Worm (Caenorhabditis elegans): ENCODE results near the gene nrx-1.

nrx-1 gene

ce11 chrV:10871457-10871861, 46.6 kb downstream of the nrx-1 start (continued):
- TF ChIP-seq hlh-26 (GFP tag; conservative IDR thresholded peaks at IDR 0.05) (no peak), rpc-1 (optimal IDR thresholded peaks at IDR 0.05) (no peak), rpc-1 (tag; optimal IDR thresholded peaks at IDR 0.05) (no peak), nhr-120 (GFP tag; IDR thresholded peaks at IDR 0.05) (no peak), rec-8 (tag; optimal IDR thresholded peaks at IDR 0.05) (no peak), attf-5 (GFP tag; optimal IDR thresholded peaks at IDR 0.05) (peak; percentile 76), cebp-1 (GFP tag; IDR thresholded peaks at IDR 0.05) (no peak), cebp-1 (tag; optimal IDR thresholded peaks at IDR 0.05) (peak; percentile 80), lin-40 (tag; optimal IDR thresholded peaks at IDR 0.05) (peak; percentile 74), ccch-3 (GFP tag; optimal IDR thresholded peaks at IDR 0.05) (no peak), pbrm-1 (GFP tag; IDR thresholded peaks at IDR 0.05) (no peak), repo-1 (tag; optimal IDR thresholded peaks at IDR 0.05) (peak; percentile 12), T26A5.8 (tag; optimal IDR thresholded peaks at IDR 0.05) (no peak), let-526 (GFP tag; IDR thresholded peaks at IDR 0.05) (no peak), egl-44 (GFP tag; IDR thresholded peaks at IDR 0.05) (no peak), F22D6.2 (tag; optimal IDR thresholded peaks at IDR 0.05) (no peak), bed-1 (GFP tag; IDR thresholded peaks at IDR 0.05) (no peak), ztf-25 (GFP tag; IDR thresholded peaks at IDR 0.05) (no peak), F10E7.11 (tag; optimal IDR thresholded peaks at IDR 0.05) (no peak), lsy-27 (tag; optimal IDR thresholded peaks at IDR 0.05; ENCODE audit: borderline replicate concordance, insufficient read depth) (no peak), Y95B8A.8 (GFP tag; IDR thresholded peaks at IDR 0.05) (no peak), ceh-91 (GFP tag; IDR thresholded peaks at IDR 0.05) (no peak), mel-28 (tag; optimal IDR thresholded peaks at IDR 0.05; ENCODE audit: borderline replicate concordance) (no peak), tbp1 (GFP tag; optimal IDR thresholded peaks at IDR 0.05) (peak; percentile 3), K11D2.4 (GFP tag; IDR thresholded peaks at IDR 0.05) (peak; percentile 51; the same call in 1 of the 2 replicates), dpl-1 (GFP tag; optimal IDR thresholded peaks at IDR 0.05) (no peak), athp-1 (tag; optimal IDR thresholded peaks at IDR 0.05) (no peak), ceh-79 (tag; optimal IDR thresholded peaks at IDR 0.05) (no peak), gei-17 (GFP tag; optimal IDR thresholded peaks at IDR 0.05) (no peak), efl-1 (GFP tag; optimal IDR thresholded peaks at IDR 0.05) (no peak), hmg-1.2 (GFP tag; IDR thresholded peaks at IDR 0.05) (peak; percentile 69; the same call in 1 of the 2 replicates), Y56A3A.18 (GFP tag; IDR thresholded peaks at IDR 0.05) (no peak), K12H6.12 (tag; optimal IDR thresholded peaks at IDR 0.05) (peak; percentile 93), bed-2 (GFP tag; IDR thresholded peaks at IDR 0.05) (peak; percentile 48; the same call in 1 of the 2 replicates), tlf-1 (GFP tag; optimal IDR thresholded peaks at IDR 0.05) (no peak), F52B5.7 (tag; optimal IDR thresholded peaks at IDR 0.05) (no peak), lag-1 (GFP tag; IDR thresholded peaks at IDR 0.05) (no peak), nhr-179 (tag; optimal IDR thresholded peaks at IDR 0.05) (no peak), B0261.1 (tag; optimal IDR thresholded peaks at IDR 0.05) (no peak), madf-3 (GFP tag; IDR thresholded peaks at IDR 0.05) (no peak), unc-62 (GFP tag; optimal IDR thresholded peaks at IDR 0.05) (no peak), egrh-3 (GFP tag; IDR thresholded peaks at IDR 0.05) (no peak), him-1 (tag; optimal IDR thresholded peaks at IDR 0.05) (no peak), C17E4.6 (GFP tag; IDR thresholded peaks at IDR 0.05) (no peak), let-607 (tag; optimal IDR thresholded peaks at IDR 0.05) (peak in 1 of 2 experiments; percentile 15), Y79H2A.3 (GFP tag; conservative IDR thresholded peaks at IDR 0.05) (no peak), nhr-80 (tag; optimal IDR thresholded peaks at IDR 0.05) (peak; percentile 59), tbx-9 (tag; optimal IDR thresholded peaks at IDR 0.05; ENCODE audit: borderline replicate concordance) (no peak), akir-1 (GFP tag; optimal IDR thresholded peaks at IDR 0.05) (no peak), ceh-40 (GFP tag; IDR thresholded peaks at IDR 0.05) (no peak)
